Fruit fly (Drosophila melanogaster) whole organism, embryonic: ENCODE results near the gene KP78a.

Source experiments
- Side ChIP-seq: fragments of 200-800 bp; sonication (Bioruptor generic); optimal IDR thresholded peaks from 2 replicates; lab custom pipeline; 2016; ENCODE audit warnings: missing biosample characterization, missing genetic modification characterization
- rib ChIP-seq: fragments of 200-800 bp; sonication (Bioruptor generic); IDR thresholded peaks from 2 replicates; pipeline ENCODE4 v1.3.6; 2022; ENCODE audit warnings: missing biosample characterization, missing genetic modification characterization

dm6 chr3R:11302936-11303335 is 50.0 kb downstream of the KP78a start:
- no peak for TF ChIP-seq Side (GFP tag; lab: Kevin White, UChicago)
- no peak for TF ChIP-seq rib
